Fruit fly (Drosophila melanogaster) whole organism, embryonic: ENCODE data around the gene CG1440.

ENCODE experiments used
- B-H1 ChIP-seq: fragments of 200-800 bp; sonication (Bioruptor generic); IDR thresholded peaks from 3 replicates; pipeline ENCODE4 v1.3.6; 2022; ENCODE audit warnings: missing biosample characterization, missing genetic modification characterization
- Bdp1 ChIP-seq: fragments of 200-800 bp; sonication (Bioruptor generic); optimal IDR thresholded peaks from 3 replicates; lab custom pipeline; 2016; ENCODE audit warnings: missing biosample characterization, missing genetic modification characterization
- CG10543 ChIP-seq: fragments of 200-800 bp; sonication (Bioruptor generic); optimal IDR thresholded peaks from 3 replicates; lab custom pipeline; 2017; ENCODE audit warnings: missing biosample characterization, mild to moderate bottlenecking, missing genetic modification characterization, moderate library complexity
- CG11504 ChIP-seq: fragments of 200-800 bp; sonication (Bioruptor generic); optimal IDR thresholded peaks from 3 replicates; lab custom pipeline; 2019; ENCODE audit warnings: missing biosample characterization, mild to moderate bottlenecking, missing genetic modification characterization, moderate library complexity
- CG11696 ChIP-seq: fragments of 200-800 bp; sonication (Bioruptor generic); IDR thresholded peaks from 2 replicates; pipeline ENCODE4 v1.3.6; 2022; ENCODE audit warnings: missing biosample characterization, missing genetic modification characterization
- CG11723 ChIP-seq: fragments of 200-800 bp; sonication (Bioruptor generic); optimal IDR thresholded peaks from 2 replicates; lab custom pipeline; 2017; ENCODE audit warnings: missing biosample characterization, mild to moderate bottlenecking, missing genetic modification characterization
- CG13624 ChIP-seq: fragments of 200-800 bp; sonication (Bioruptor generic); optimal IDR thresholded peaks from 2 replicates; lab custom pipeline; 2016; ENCODE audit warnings: missing biosample characterization, missing genetic modification characterization
- CG1602 ChIP-seq: fragments of 200-800 bp; sonication (Bioruptor generic); optimal IDR thresholded peaks from 3 replicates; lab custom pipeline; 2016; ENCODE audit warnings: missing biosample characterization, missing genetic modification characterization
- CG1647 ChIP-seq: fragments of 200-800 bp; sonication (Bioruptor generic); optimal IDR thresholded peaks from 3 replicates; lab custom pipeline; 2016; ENCODE audit warnings: missing biosample characterization, missing genetic modification characterization
- CG17328 ChIP-seq: fragments of 200-800 bp; sonication (Bioruptor generic); IDR thresholded peaks from 2 replicates; pipeline ENCODE4 v1.3.6; 2022; ENCODE audit warnings: missing biosample characterization, missing genetic modification characterization
- CG17385 ChIP-seq: fragments of 200-800 bp; sonication (Bioruptor generic); optimal IDR thresholded peaks from 3 replicates; lab custom pipeline; 2018; ENCODE audit warnings: missing biosample characterization, mild to moderate bottlenecking, missing genetic modification characterization
- CG18599 ChIP-seq: fragments of 200-800 bp; sonication (Bioruptor generic); optimal IDR thresholded peaks from 3 replicates; lab custom pipeline; 2017; ENCODE audit warnings: missing biosample characterization, missing genetic modification characterization, mild to moderate bottlenecking, moderate library complexity, missing genetic modification reagents
- CG32772 ChIP-seq: fragments of 200-800 bp; sonication (Bioruptor generic); IDR thresholded peaks from 2 replicates; pipeline ENCODE4 v1.3.6; 2022; ENCODE audit warnings: missing biosample characterization, missing genetic modification characterization
- CG33557 ChIP-seq: fragments of 200-800 bp; sonication (Bioruptor generic); optimal IDR thresholded peaks from 2 replicates; lab custom pipeline; 2019; ENCODE audit warnings: missing biosample characterization, mild to moderate bottlenecking, missing genetic modification characterization, moderate library complexity
- CG3838 ChIP-seq: fragments of 200-800 bp; sonication (Bioruptor generic); optimal IDR thresholded peaks from 3 replicates; lab custom pipeline; 2016; ENCODE audit warnings: missing biosample characterization, missing genetic modification characterization
- CG5180 ChIP-seq: fragments of 200-800 bp; sonication (Bioruptor generic); optimal IDR thresholded peaks from 3 replicates; lab custom pipeline; 2017; ENCODE audit warnings: missing biosample characterization, missing genetic modification characterization, mild to moderate bottlenecking, moderate library complexity, missing genetic modification reagents
- CG6689 ChIP-seq: fragments of 200-800 bp; sonication (Bioruptor generic); IDR thresholded peaks from 2 replicates; pipeline ENCODE4 v1.3.6; 2022; ENCODE audit warnings: missing biosample characterization, missing genetic modification characterization
- CrebB ChIP-seq: fragments of 200-800 bp; sonication (Bioruptor generic); optimal IDR thresholded peaks from 3 replicates; lab custom pipeline; 2018; ENCODE audit warnings: missing biosample characterization, mild to moderate bottlenecking, missing genetic modification characterization
- D19A ChIP-seq: fragments of 200-800 bp; optimal IDR thresholded peaks from 3 replicates; lab custom pipeline; 2019; ENCODE audit warnings: missing biosample characterization, mild to moderate bottlenecking, missing genetic modification characterization, moderate library complexity
- Eip74EF ChIP-seq, 2 experiments: fragments of 200-800 bp in 1 of 2; fragments of >200 bp in 1 of 2; sonication (Bioruptor generic) in 1 of 2; optimal IDR thresholded peaks; 2 replicates each; lab custom pipeline; 2017 to 2019; ENCODE audit warnings: missing biosample characterization in 2 of 2, missing genetic modification characterization in 2 of 2, mild to moderate bottlenecking in 1 of 2, moderate library complexity in 1 of 2
- Elba2 ChIP-seq: fragments of 200-800 bp; sonication (Bioruptor generic); optimal IDR thresholded peaks from 3 replicates; lab custom pipeline; 2016; ENCODE audit warnings: missing biosample characterization, missing genetic modification characterization
- Ets65A ChIP-seq: fragments of 200-800 bp; sonication (Bioruptor generic); peaks from one replicate; lab custom pipeline; 2016; ENCODE audit warnings: missing biosample characterization, missing genetic modification characterization
- Fer3 ChIP-seq: fragments of 200-800 bp; sonication (Bioruptor generic); optimal IDR thresholded peaks from 2 replicates; lab custom pipeline; 2018; ENCODE audit warnings: missing biosample characterization, mild to moderate bottlenecking, missing genetic modification characterization, moderate library complexity
- HLH4C ChIP-seq: fragments of 200-800 bp; sonication (Bioruptor generic); IDR thresholded peaks from 3 replicates; pipeline ENCODE4 v1.3.6; 2022; ENCODE audit warnings: missing biosample characterization, missing genetic modification characterization; ENCODE audit not compliant: partially characterized antibody
- Med ChIP-seq: fragments of 200-800 bp; sonication (Bioruptor generic); peaks from one replicate; lab custom pipeline; 2016; ENCODE audit warnings: missing biosample characterization, missing genetic modification characterization, mild to moderate bottlenecking, inconsistent platforms, moderate library complexity
- Ptx1 ChIP-seq: fragments of 200-800 bp; sonication (Bioruptor generic); IDR thresholded peaks from 2 replicates; pipeline ENCODE4 v1.3.6; 2022; ENCODE audit warnings: missing biosample characterization, missing genetic modification characterization
- ab ChIP-seq: fragments of 200-800 bp; sonication (Bioruptor generic); optimal IDR thresholded peaks from 2 replicates; lab custom pipeline; 2016; ENCODE audit warnings: missing biosample characterization, missing genetic modification characterization
- ash1 ChIP-seq: fragments of 200-800 bp; sonication (Bioruptor generic); optimal IDR thresholded peaks from 2 replicates; lab custom pipeline; 2018; ENCODE audit warnings: missing biosample characterization, mild to moderate bottlenecking, missing genetic modification characterization
- btn ChIP-seq: fragments of 200-800 bp; sonication (Bioruptor generic); optimal IDR thresholded peaks from 2 replicates; lab custom pipeline; 2016; ENCODE audit warnings: missing biosample characterization, missing genetic modification characterization
- cato ChIP-seq: fragments of 200-800 bp; sonication (Bioruptor generic); optimal IDR thresholded peaks from 2 replicates; lab custom pipeline; 2016; ENCODE audit warnings: missing biosample characterization, missing genetic modification characterization, borderline replicate concordance
- corto ChIP-seq: fragments of 200-800 bp; sonication (Bioruptor generic); optimal IDR thresholded peaks from 2 replicates; lab custom pipeline; 2016; ENCODE audit warnings: missing biosample characterization, mild to moderate bottlenecking, missing genetic modification characterization, moderate library complexity
- crp ChIP-seq, 2 experiments: fragments of 200-800 bp; sonication (Bioruptor generic); optimal IDR thresholded peaks; 2 replicates in 1 of 2; 3 replicates in 1 of 2; lab custom pipeline; 2017; ENCODE audit warnings: missing biosample characterization in 2 of 2, missing genetic modification characterization in 2 of 2, mild to moderate bottlenecking in 1 of 2, moderate library complexity in 1 of 2
- dm ChIP-seq: fragments of 200-800 bp; sonication (Bioruptor generic); optimal IDR thresholded peaks from 3 replicates; lab custom pipeline; 2016; ENCODE audit warnings: missing biosample characterization, missing genetic modification characterization
- dmrt99B ChIP-seq: fragments of 200-800 bp; sonication (Bioruptor generic); optimal IDR thresholded peaks from 2 replicates; lab custom pipeline; 2018; ENCODE audit warnings: missing biosample characterization, mild to moderate bottlenecking, missing genetic modification characterization, moderate library complexity
- ems ChIP-seq: fragments of 200-800 bp; sonication (Bioruptor generic); optimal IDR thresholded peaks from 3 replicates; lab custom pipeline; 2016; ENCODE audit warnings: missing biosample characterization, missing genetic modification characterization
- gsb-n ChIP-seq: fragments of 200-800 bp; sonication (Bioruptor generic); optimal IDR thresholded peaks from 3 replicates; lab custom pipeline; 2018; ENCODE audit warnings: missing biosample characterization, mild to moderate bottlenecking, missing genetic modification characterization
- gt ChIP-seq: fragments of 200-800 bp; sonication (Bioruptor generic); IDR thresholded peaks from 2 replicates; pipeline ENCODE4 v1.3.6; 2022; ENCODE audit warnings: missing biosample characterization, missing genetic modification characterization
- her ChIP-seq: fragments of 200-800 bp; sonication (Bioruptor generic); optimal IDR thresholded peaks from 2 replicates; lab custom pipeline; 2016; ENCODE audit warnings: missing biosample characterization, missing genetic modification characterization
- insv ChIP-seq, 2 experiments: fragments of 200-800 bp; sonication (Bioruptor generic); optimal IDR thresholded peaks; 3 replicates each; lab custom pipeline; 2016 to 2018; ENCODE audit warnings: missing biosample characterization in 2 of 2, missing genetic modification characterization in 2 of 2
- org-1 ChIP-seq: fragments of 200-800 bp; sonication (Bioruptor generic); optimal IDR thresholded peaks from 2 replicates; lab custom pipeline; 2017; ENCODE audit warnings: missing biosample characterization, missing genetic modification characterization
- peb ChIP-seq: fragments of 200-800 bp; sonication (Bioruptor generic); IDR thresholded peaks from 2 replicates; pipeline ENCODE4 v1.3.6; 2022; ENCODE audit warnings: missing biosample characterization, missing genetic modification characterization
- pfk ChIP-seq: fragments of 200-800 bp; sonication (Bioruptor generic); optimal IDR thresholded peaks from 2 replicates; lab custom pipeline; 2018; ENCODE audit warnings: missing biosample characterization, mild to moderate bottlenecking, missing genetic modification characterization, moderate library complexity
- pros ChIP-seq: fragments of 200-800 bp; sonication (Bioruptor generic); optimal IDR thresholded peaks from 3 replicates; lab custom pipeline; 2019; ENCODE audit warnings: missing biosample characterization, mild to moderate bottlenecking, missing genetic modification characterization, moderate library complexity
- psq ChIP-seq: fragments of 200-800 bp; sonication (Bioruptor generic); optimal IDR thresholded peaks from 2 replicates; lab custom pipeline; 2017; ENCODE audit warnings: missing biosample characterization, missing genetic modification characterization
- ranshi ChIP-seq: fragments of 200-800 bp; sonication (Bioruptor generic); IDR thresholded peaks from 2 replicates; pipeline ENCODE4 v1.3.6; 2022; ENCODE audit warnings: missing biosample characterization, missing genetic modification characterization
- salm ChIP-seq: fragments of 200-800 bp; sonication (Bioruptor generic); optimal IDR thresholded peaks from 2 replicates; lab custom pipeline; 2018; ENCODE audit warnings: missing biosample characterization, mild to moderate bottlenecking, missing genetic modification characterization
- sens ChIP-seq: fragments of 200-800 bp; sonication (Bioruptor generic); peaks from one replicate; lab custom pipeline; 2016; ENCODE audit warnings: missing biosample characterization, missing genetic modification characterization
- trh ChIP-seq: fragments of 200-800 bp; sonication (Bioruptor generic); optimal IDR thresholded peaks from 2 replicates; lab custom pipeline; 2016; ENCODE audit warnings: missing biosample characterization, missing genetic modification characterization
- usp ChIP-seq: fragments of >200 bp; optimal IDR thresholded peaks from 2 replicates; lab custom pipeline; 2017; ENCODE audit warnings: missing biosample characterization, missing genetic modification characterization
- zf30C ChIP-seq: fragments of 200-800 bp; sonication (Bioruptor generic); optimal IDR thresholded peaks from 3 replicates; lab custom pipeline; 2018; ENCODE audit warnings: missing biosample characterization, mild to moderate bottlenecking, missing genetic modification characterization

Gene CG1440

dm6 chrX:8415605-8416004, 21.3 kb upstream of the CG1440 start:
- TF ChIP-seq CG11696 (GFP tag; lab: Robert Waterston, UW) = peak; percentile 56; the same call in 1 of the 2 replicates
- peak; percentile 12 for TF ChIP-seq Med (GFP tag; lab: Kevin White, UChicago)
- peak; percentile 25 for TF ChIP-seq Ets65A (GFP tag; lab: Kevin White, UChicago)
- TF ChIP-seq CG17328 (GFP tag; lab: Robert Waterston, UW) = no peak
- TF ChIP-seq CG11504 = peak; percentile 5
- TF ChIP-seq Eip74EF (GFP tag; optimal IDR thresholded peaks at IDR 0.05; lab: Kevin White, UChicago) = no peak
- TF ChIP-seq sens (GFP tag; lab: Kevin White, UChicago) = peak; percentile 79
- TF ChIP-seq Ptx1 = 0 out of 2 replicates have a peak, but pooled peaks have one; percentile 19
- no peak for TF ChIP-seq cato (GFP tag; lab: Kevin White, UChicago)
- TF ChIP-seq Elba2 (GFP tag; lab: Kevin White, UChicago) = no peak

dm6 chrX:8416209-8416608, 20.6 kb upstream of the CG1440 start:
- TF ChIP-seq CG6689 (no peak), CG33557 (GFP tag; lab: Kevin White, UChicago) (no peak), Fer3 (no peak), peb (no peak), corto (GFP tag; lab: Kevin White, UChicago) (no peak), trh (GFP tag; lab: Kevin White, UChicago) (no peak), gsb-n (tag; lab: Kevin White, UChicago) (no peak), her (no peak), CG3838 (GFP tag; lab: Kevin White, UChicago) (no peak), CG11723 (GFP tag; lab: Kevin White, UChicago) (no peak), dmrt99B (no peak), ranshi (GFP tag; lab: Robert Waterston, UW) (no peak), btn (GFP tag; lab: Kevin White, UChicago) (no peak), Med (GFP tag; lab: Kevin White, UChicago) (peak; percentile 13), sens (GFP tag; lab: Kevin White, UChicago) (peak; percentile 27), ash1 (no peak), CG18599 (GFP tag; lab: Kevin White, UChicago) (no peak), CG17385 (GFP tag; lab: Kevin White, UChicago) (peak; percentile 45), CG1647 (GFP tag; lab: Kevin White, UChicago) (no peak), psq (GFP tag; lab: Kevin White, UChicago) (no peak), insv (GFP tag; optimal IDR thresholded peaks at IDR 0.05; lab: Kevin White, UChicago) (no peak), dm (GFP tag; lab: Kevin White, UChicago) (no peak), CrebB (tag; lab: Kevin White, UChicago) (no peak), org-1 (GFP tag; lab: Kevin White, UChicago) (no peak), CG5180 (GFP tag; lab: Kevin White, UChicago) (no peak), pfk (GFP tag; lab: Kevin White, UChicago) (no peak), B-H1 (no peak), CG13624 (no peak), CG1602 (GFP tag; lab: Kevin White, UChicago) (no peak), crp (GFP tag; optimal IDR thresholded peaks at IDR 0.05; lab: Kevin White, UChicago) (peak in 1 of 2 experiments; percentile 28), salm (tag; lab: Kevin White, UChicago) (no peak), Bdp1 (GFP tag; lab: Kevin White, UChicago) (no peak), ab (GFP tag; lab: Kevin White, UChicago) (no peak), usp (GFP tag; lab: Kevin White, UChicago) (no peak), HLH4C (no peak), CG10543 (GFP tag; lab: Kevin White, UChicago) (no peak), ems (GFP tag; lab: Kevin White, UChicago) (no peak), gt (GFP tag; lab: Robert Waterston, UW) (no peak), pros (GFP tag; lab: Kevin White, UChicago) (peak; percentile 78), CG32772 (GFP tag; lab: Robert Waterston, UW) (no peak), D19A (peak; percentile 39), zf30C (GFP tag; lab: Kevin White, UChicago) (peak; percentile 57)
